Worm (Caenorhabditis elegans) whole organism, young adult: ENCODE measurements around the gene nhr-115.

ENCODE experiments used
- F33H1.4 ChIP-seq: fragments of 200-800 bp; sonication (Bioruptor generic); IDR thresholded peaks from 2 replicates; pipeline ENCODE4 v1.3.6; 2022; ENCODE audit warnings: missing genetic modification reagents, missing genetic modification characterization, missing compliant biosample characterization
- Y79H2A.3 ChIP-seq: fragments of 200-800 bp; sonication (Bioruptor generic); conservative IDR thresholded peaks from 2 replicates; pipeline ENCODE4 v1.3.6; 2022; ENCODE audit warnings: missing genetic modification reagents, missing genetic modification characterization, missing compliant biosample characterization
- ama-1 ChIP-seq, 3 experiments: fragments of 150-350 bp in 1 of 3; sonication (generic microtip) in 2 of 3; optimal IDR thresholded peaks; 2 replicates each; lab custom pipeline; 2014 to 2018; ENCODE audit warnings: missing biosample characterization in 2 of 3, missing genetic modification characterization in 2 of 3, missing genetic modification reagents in 2 of 3
- dpff-1 ChIP-seq: sonication (generic microtip); optimal IDR thresholded peaks from 2 replicates; lab custom pipeline; 2017; ENCODE audit warnings: mild to moderate bottlenecking, missing genetic modification characterization, missing compliant biosample characterization
- ets-4 ChIP-seq: fragments of 200-800 bp; sonication (Bioruptor generic); optimal IDR thresholded peaks from 2 replicates; lab custom pipeline; 2018; ENCODE audit warnings: mild to moderate bottlenecking, missing genetic modification characterization, missing compliant biosample characterization
- rec-8 ChIP-seq, 2 experiments: sonication (generic microtip); optimal IDR thresholded peaks; 2 replicates each; lab custom pipeline; 2016; ENCODE audit warnings: mild to moderate bottlenecking in 2 of 2, missing genetic modification characterization in 2 of 2, missing genetic modification reagents in 2 of 2, missing genotype in 2 of 2, missing biosample characterization in 1 of 2, missing compliant biosample characterization in 1 of 2, moderate library complexity in 1 of 2
- unc-62 ChIP-seq: fragments of 150-350 bp; optimal IDR thresholded peaks from 2 replicates; lab custom pipeline; 2014; ENCODE audit warnings: missing biosample characterization, missing genetic modification reagents, missing genetic modification characterization
- xnd-1 ChIP-seq: sonication (generic microtip); optimal IDR thresholded peaks from 2 replicates; lab custom pipeline; 2016; ENCODE audit warnings: missing genotype, missing genetic modification reagents, missing genetic modification characterization, missing compliant biosample characterization

ce11 chrV:2254553-2255124 is 37.7 kb upstream of the nhr-115 start, which contains the start of gene str-253:
- no peak for TF ChIP-seq unc-62 (GFP tag; lab: Kevin White, UChicago)
- no peak for TF ChIP-seq ama-1 (optimal IDR thresholded peaks at IDR 0.05; lab: Kevin White, UChicago)
- TF ChIP-seq ama-1 (GFP tag; optimal IDR thresholded peaks at IDR 0.05; lab: Kevin White, UChicago): no peak
- no peak for TF ChIP-seq Y79H2A.3 (GFP tag; lab: Robert Waterston, UW)
- TF ChIP-seq ets-4 (GFP tag; lab: Kevin White, UChicago): no peak
- TF ChIP-seq F33H1.4 (GFP tag; lab: Robert Waterston, UW): no peak
- TF ChIP-seq dpff-1: no peak
- no peak for TF ChIP-seq rec-8 (tag; optimal IDR thresholded peaks at IDR 0.05; lab: Kevin White, UChicago)
- no peak for TF ChIP-seq xnd-1
